Worm (Caenorhabditis elegans) whole organism, L1 larva: ENCODE measurements around the gene Y73C8B.3.

ENCODE experiments used
- Y116A8C.19 ChIP-seq: sonication (generic microtip); optimal IDR thresholded peaks from 2 replicates; lab custom pipeline; 2016; ENCODE audit warnings: missing compliant biosample characterization, missing genetic modification characterization, borderline replicate concordance
- alr-1 ChIP-seq: fragments of 200-800 bp; sonication (Bioruptor generic); optimal IDR thresholded peaks from 2 replicates; lab custom pipeline; 2018; ENCODE audit warnings: borderline replicate concordance, mild to moderate bottlenecking, missing genetic modification characterization, missing compliant biosample characterization
- fkh-10 ChIP-seq: sonication (generic microtip); optimal IDR thresholded peaks from 2 replicates; lab custom pipeline; 2017; ENCODE audit warnings: missing biosample characterization, missing genetic modification reagents, missing genetic modification characterization
- fkh-4 ChIP-seq: sonication (generic microtip); optimal IDR thresholded peaks from 2 replicates; lab custom pipeline; 2016; ENCODE audit warnings: missing compliant biosample characterization, missing genetic modification characterization, borderline replicate concordance
- mef-2 ChIP-seq: fragments of 150-350 bp; optimal IDR thresholded peaks from 2 replicates; lab custom pipeline; 2014; ENCODE audit warnings: missing biosample characterization, missing genetic modification characterization
- nhr-71 ChIP-seq: sonication (generic microtip); optimal IDR thresholded peaks from 2 replicates; lab custom pipeline; 2016; ENCODE audit warnings: mild to moderate bottlenecking, missing genetic modification characterization, moderate library complexity, missing compliant biosample characterization
- nhr-90 ChIP-seq: sonication (generic microtip); optimal IDR thresholded peaks from 2 replicates; lab custom pipeline; 2016; ENCODE audit warnings: mild to moderate bottlenecking, missing genetic modification characterization, missing compliant biosample characterization; ENCODE audit not compliant: poor library complexity
- ztf-4 ChIP-seq: fragments of 150-350 bp; optimal IDR thresholded peaks from 2 replicates; lab custom pipeline; 2014; ENCODE audit warnings: missing biosample characterization, missing genetic modification characterization

Gene Y73C8B.3

ce11 chrV:3144494-3144893, 48.5 kb downstream of the Y73C8B.3 start, which contains the start of gene srab-10:
Gene srab-10, minus strand, starts transcription at chrV:3144594.
- TF ChIP-seq fkh-10 (GFP tag; lab: Kevin White, UChicago): no peak
- TF ChIP-seq Y116A8C.19 (tag; lab: Kevin White, UChicago): no peak
- no peak for TF ChIP-seq mef-2
- no peak for TF ChIP-seq fkh-4 (tag; lab: Kevin White, UChicago)
- TF ChIP-seq nhr-90 (tag; lab: Kevin White, UChicago): no peak
- TF ChIP-seq alr-1: no peak
- TF ChIP-seq ztf-4 (tag; lab: Kevin White, UChicago): no peak
- no peak for TF ChIP-seq nhr-71 (tag; lab: Kevin White, UChicago)
- TF ChIP-seq, all 84 proteins: peak for 0
